Fruit fly (Drosophila melanogaster) Kc167 (cell line): ENCODE measurements around the gene RpL37A.

Source experiments
- h ChIP-seq: fragments of >200 bp; optimal IDR thresholded peaks from 3 replicates; lab custom pipeline; 2018; ENCODE audit warnings: missing external identifiers
- insv ChIP-seq: fragments of >200 bp; optimal IDR thresholded peaks from 3 replicates; lab custom pipeline; 2018; ENCODE audit warnings: missing external identifiers

dm6 chr2L:5063936-5064335 lies 6.8 kb upstream of the RpL37A start:
- no peak for TF ChIP-seq h (lab: Kevin White, UChicago)
- TF ChIP-seq insv (lab: Kevin White, UChicago): no peak
